Fruit fly (Drosophila melanogaster): Measurements from ENCODE around the gene fbp.

DNA sequence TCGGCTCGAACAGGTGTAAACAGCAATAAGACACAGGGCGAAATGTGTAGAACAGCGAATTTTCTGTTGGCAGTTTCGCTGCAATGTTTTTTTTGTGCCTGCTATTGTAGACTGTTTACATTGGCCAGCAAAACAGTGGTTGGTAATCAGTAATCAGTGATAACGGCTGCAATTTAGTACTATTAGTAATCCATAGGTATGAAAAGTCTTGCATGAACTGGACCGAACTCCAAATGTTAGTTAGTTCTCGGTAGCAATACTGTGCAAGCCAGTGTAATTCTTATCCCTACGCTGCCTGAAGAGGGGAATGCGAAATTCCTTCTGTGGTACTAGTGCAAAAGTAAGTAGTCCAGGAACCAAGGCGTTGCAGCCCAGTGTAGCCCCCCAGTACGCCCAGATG lies 24.8 kb upstream of the fbp start:
- TF ChIP-seq sim (GFP tag; IDR thresholded peaks at IDR 0.05): no peak
- TF ChIP-seq pfk (GFP tag; optimal IDR thresholded peaks at IDR 0.05): no peak
- TF ChIP-seq CG10274 (GFP tag; optimal IDR thresholded peaks at IDR 0.05): no peak
- TF ChIP-seq CG15073 (GFP tag; optimal IDR thresholded peaks at IDR 0.05): no peak
- no peak for TF ChIP-seq CG15696 (tag; optimal IDR thresholded peaks at IDR 0.05)
- no peak for TF ChIP-seq Awh (GFP tag; IDR thresholded peaks at IDR 0.05)
- no peak for TF ChIP-seq sens (GFP tag)
- TF ChIP-seq Meics (GFP tag; optimal IDR thresholded peaks at IDR 0.05): no peak
- no peak for TF ChIP-seq fu2 (GFP tag; optimal IDR thresholded peaks at IDR 0.05)
- TF ChIP-seq Sox100B (GFP tag; optimal IDR thresholded peaks at IDR 0.05): no peak
